Worm (Caenorhabditis elegans): ENCODE data around the gene scyl-1.

Gene scyl-1

DNA sequence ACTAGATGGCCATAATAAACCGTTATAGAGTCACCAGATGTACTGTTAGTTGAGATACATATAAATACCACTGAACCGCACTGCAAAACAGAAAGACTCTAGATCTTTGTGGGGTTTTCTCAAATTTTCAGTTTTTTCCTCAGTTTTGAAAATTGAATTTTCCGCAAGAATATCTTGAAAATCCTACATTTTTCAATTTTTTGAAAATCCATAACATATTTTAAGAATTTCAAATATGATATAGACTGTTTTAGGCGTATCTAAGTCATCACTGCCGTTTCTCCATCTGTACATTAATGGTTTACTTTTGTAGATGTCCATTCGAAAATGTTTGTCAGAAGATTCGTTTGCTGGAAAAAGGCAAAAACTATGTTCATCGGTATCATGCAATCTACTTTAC is 20.3 kb upstream of the scyl-1 start, which contains the start of gene F42E8.1:
Gene F42E8.1, plus strand, starts transcription at position 301 of the 400 bp plus-strand sequence.
- no peak for TF ChIP-seq ceh-90 (tag; optimal IDR thresholded peaks at IDR 0.05)
- TF ChIP-seq mep-1 (tag; optimal IDR thresholded peaks at IDR 0.05) = no peak
- no peak for TF ChIP-seq nhr-85 (tag)
- no peak for TF ChIP-seq jun-1 (tag; optimal IDR thresholded peaks at IDR 0.05)

DNA sequence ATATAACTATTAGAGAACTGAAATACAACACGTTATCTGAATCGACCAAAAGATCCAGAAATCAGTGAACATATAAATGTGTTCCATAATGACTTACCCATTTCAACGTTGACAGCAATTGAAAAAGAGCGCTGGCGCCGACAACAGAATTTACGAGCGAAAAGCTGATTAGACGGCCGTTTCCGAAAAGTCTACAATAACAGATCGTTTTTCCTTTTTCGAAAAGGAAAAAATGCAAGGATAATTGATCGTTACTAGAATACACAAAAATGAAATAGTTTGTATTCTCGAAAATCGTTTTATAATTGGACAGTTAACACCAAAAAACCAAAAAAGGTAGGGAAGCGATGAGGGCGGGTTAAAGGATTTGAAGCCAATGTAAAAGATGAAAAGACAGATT is 12.1 kb upstream of the scyl-1 start, which contains the start of gene srr-1:
Gene srr-1, minus strand, starts transcription at position 101 of the 400 bp plus-strand sequence.
- TF ChIP-seq ceh-82 (tag; optimal IDR thresholded peaks at IDR 0.05) (no peak), jun-1 (tag; optimal IDR thresholded peaks at IDR 0.05) (no peak), ces-1 (GFP tag; optimal IDR thresholded peaks at IDR 0.05) (no peak), tbx-2 (tag; optimal IDR thresholded peaks at IDR 0.05) (no peak), fkh-4 (tag; optimal IDR thresholded peaks at IDR 0.05; ENCODE audit: borderline replicate concordance) (no peak)

DNA sequence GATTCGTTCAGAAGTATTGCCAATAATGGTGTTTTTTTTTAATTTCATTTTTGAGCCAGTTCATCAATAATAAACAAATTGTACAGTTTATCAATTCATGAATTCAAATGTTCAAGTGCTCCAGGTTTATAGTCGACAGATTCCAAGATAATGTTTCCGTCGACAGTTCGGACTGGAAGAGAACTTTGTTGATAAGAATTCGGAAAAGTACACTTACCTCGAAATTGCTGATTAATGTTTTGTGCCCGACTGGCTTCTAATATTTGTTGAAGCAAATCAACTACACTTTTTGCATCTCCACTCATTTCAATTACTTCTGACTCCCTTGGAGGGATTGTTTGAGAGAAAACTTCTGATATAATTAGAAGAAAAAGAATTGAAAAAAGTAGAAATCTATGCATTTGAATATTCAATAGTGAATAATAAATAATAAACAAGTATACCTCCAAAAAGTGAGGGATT is 7.7 kb upstream of the scyl-1 start, which contains the start of gene W07G4.8:
Gene W07G4.8, minus strand, starts transcription at position 412 of the 462 bp plus-strand sequence.
- TF ChIP-seq pax-3 (tag; optimal IDR thresholded peaks at IDR 0.05) = peak; percentile 27
- no peak for TF ChIP-seq egl-13 (tag; optimal IDR thresholded peaks at IDR 0.05)
- no peak for TF ChIP-seq jun-1 (tag; optimal IDR thresholded peaks at IDR 0.05)
- TF ChIP-seq nhr-76 (tag; optimal IDR thresholded peaks at IDR 0.05) = no peak
- TF ChIP-seq elt-2 (tag; optimal IDR thresholded peaks at IDR 0.05) = peak; percentile 10
- TF ChIP-seq efl-1 (optimal IDR thresholded peaks at IDR 0.05) = no peak
- TF ChIP-seq efl-1 (GFP tag; optimal IDR thresholded peaks at IDR 0.05 in 1 of 2) = peak in 1 of 2 experiments; percentile 29
- peak; percentile 52 for TF ChIP-seq aly-2 (tag; optimal IDR thresholded peaks at IDR 0.05)
- peak in 1 of 2 experiments; percentile 25 for TF ChIP-seq lin-35 (GFP tag; optimal IDR thresholded peaks at IDR 0.05)
- TF ChIP-seq isw-1 (GFP tag; IDR thresholded peaks at IDR 0.05) = no peak

DNA sequence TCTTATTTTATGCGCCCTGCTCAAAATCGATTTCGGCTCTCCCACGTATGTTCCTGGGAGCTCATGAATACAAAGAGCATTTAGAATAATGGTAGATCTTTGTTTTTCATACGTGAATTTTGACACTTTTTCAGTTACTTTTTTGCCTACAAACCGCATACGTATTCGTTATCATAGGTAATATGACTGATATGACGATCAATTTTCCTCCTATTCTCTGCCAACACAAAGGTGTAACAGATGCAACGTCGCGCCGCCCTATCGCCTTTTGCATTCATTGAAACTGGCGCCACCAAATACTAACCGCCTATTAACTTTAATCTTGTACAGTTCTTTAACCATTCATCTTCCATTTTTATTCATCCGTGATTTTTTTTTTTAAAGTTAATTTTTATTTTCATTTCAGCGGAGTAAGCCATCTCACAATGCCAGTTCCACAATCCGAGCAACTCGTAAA is 6.1 kb upstream of the scyl-1 start, which contains the start of gene W07G4.5:
Gene W07G4.5, plus strand, starts transcription at position 407 of the 457 bp plus-strand sequence.
- TF ChIP-seq aly-2 (tag; optimal IDR thresholded peaks at IDR 0.05) (no peak), elt-2 (tag; optimal IDR thresholded peaks at IDR 0.05) (peak; percentile 67), lin-14 (GFP tag; optimal IDR thresholded peaks at IDR 0.05) (peak; percentile 36)

DNA sequence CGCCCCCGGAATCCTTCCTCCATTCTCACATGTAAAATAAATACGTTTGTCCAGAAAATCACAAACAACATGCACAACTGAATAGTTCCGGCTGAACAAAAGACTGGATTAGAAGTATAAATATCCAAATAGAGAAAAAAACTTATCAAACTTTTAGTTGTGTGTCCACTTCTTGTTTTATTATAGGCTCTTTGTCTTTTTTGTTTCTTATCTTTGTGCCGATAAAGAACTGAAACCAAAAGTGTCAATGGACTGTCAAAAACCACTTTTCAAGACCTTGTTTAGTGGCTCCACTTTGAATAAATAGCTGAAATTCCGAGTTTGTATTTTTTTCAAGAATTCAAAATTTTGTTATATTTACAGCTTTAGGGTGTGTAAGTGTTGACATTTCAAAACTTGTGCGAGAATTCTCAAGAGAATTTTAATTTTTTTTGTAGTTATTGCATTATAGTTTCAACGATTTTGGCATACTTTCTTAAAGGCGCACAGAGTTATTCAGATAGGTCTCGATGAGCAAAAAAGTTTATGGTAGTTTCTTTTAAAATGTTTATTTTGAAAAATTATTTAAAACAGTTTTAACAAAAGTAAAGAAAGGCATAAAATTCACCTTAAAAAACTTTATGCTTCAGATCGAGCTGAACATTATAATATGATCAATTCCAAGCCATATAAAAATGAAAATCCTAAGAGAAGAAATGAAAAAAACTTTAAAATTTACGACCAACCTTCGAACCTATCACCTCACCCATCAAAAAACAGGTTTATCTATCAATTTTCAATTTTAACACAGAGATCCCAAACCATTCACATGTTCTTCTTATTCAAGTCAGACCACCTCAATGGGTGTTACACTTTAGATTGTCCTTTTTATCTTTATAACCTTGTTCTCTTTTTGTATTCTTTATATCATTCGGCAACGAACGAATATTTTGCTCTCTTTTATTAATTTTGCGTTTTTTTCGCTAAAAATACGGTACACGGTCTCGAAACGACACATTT is 4.9 kb upstream of the scyl-1 start:
- no peak for TF ChIP-seq nhr-76 (tag; optimal IDR thresholded peaks at IDR 0.05)
- TF ChIP-seq lin-35 (GFP tag; optimal IDR thresholded peaks at IDR 0.05) = peak in 1 of 2 experiments; percentile 12
- no peak for TF ChIP-seq pag-3 (tag; optimal IDR thresholded peaks at IDR 0.05; ENCODE audit: borderline replicate concordance, insufficient read depth)
- TF ChIP-seq grh-1 (GFP tag; IDR thresholded peaks at IDR 0.05) = 0 out of 2 replicates have a peak, but pooled peaks have one; percentile 25
- TF ChIP-seq Y116A8C.19 (tag; optimal IDR thresholded peaks at IDR 0.05; ENCODE audit: borderline replicate concordance) = no peak
- peak; percentile 60 for TF ChIP-seq nhr-85 (tag)
- no peak for TF ChIP-seq ztf-11 (tag; optimal IDR thresholded peaks at IDR 0.05)
- TF ChIP-seq unc-62 (GFP tag; optimal IDR thresholded peaks at IDR 0.05) = no peak
- peak; percentile 58 for TF ChIP-seq elt-2 (tag; optimal IDR thresholded peaks at IDR 0.05)
- TF ChIP-seq pqm-1 (tag; optimal IDR thresholded peaks at IDR 0.05) = no peak
- peak; percentile 24 for TF ChIP-seq blmp-1 (tag; optimal IDR thresholded peaks at IDR 0.05)
- TF ChIP-seq C16A3.4 (tag; optimal IDR thresholded peaks at IDR 0.05) = no peak
- peak; percentile 51 for TF ChIP-seq aly-2 (tag; optimal IDR thresholded peaks at IDR 0.05)
- no peak for TF ChIP-seq nhr-90 (tag; optimal IDR thresholded peaks at IDR 0.05; ENCODE audit: poor library complexity)
- TF ChIP-seq pax-3 (tag; optimal IDR thresholded peaks at IDR 0.05) = peak; percentile 8
- no peak for TF ChIP-seq efl-1 (optimal IDR thresholded peaks at IDR 0.05)
- TF ChIP-seq efl-1 (GFP tag; optimal IDR thresholded peaks at IDR 0.05 in 1 of 2) = peak in 1 of 2 experiments; percentile 34
- peak; percentile 31 for TF ChIP-seq lin-14 (GFP tag; optimal IDR thresholded peaks at IDR 0.05)
- peak in 2 of 6 experiments; percentile 30 to 43 for TF ChIP-seq elt-3 (tag; optimal IDR thresholded peaks at IDR 0.05)

Measured in whole organism, L1 larva.